Worm (Caenorhabditis elegans): ENCODE measurements around the gene srbc-25.

DNA sequence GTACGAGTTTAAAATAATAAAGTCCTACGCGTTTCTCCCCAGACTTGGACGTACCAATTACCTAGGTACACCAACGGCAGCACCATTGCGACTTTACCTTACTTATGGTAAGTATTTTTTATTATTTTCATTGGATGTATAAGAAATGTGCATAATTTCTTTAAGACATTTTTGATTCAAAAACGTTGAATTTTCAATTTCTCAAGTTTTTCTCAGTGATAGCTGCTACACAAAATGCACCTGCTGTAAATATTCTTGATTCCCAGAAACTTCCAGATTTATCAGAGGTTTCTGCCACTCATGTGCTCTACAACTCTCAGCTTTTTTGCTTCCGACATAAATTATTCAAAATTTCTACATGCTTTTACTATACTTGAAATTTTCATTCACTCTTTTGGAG lies 8.2 kb downstream of the srbc-25 start, which contains the start of gene srh-159:
- TF ChIP-seq ceh-28 (tag; optimal IDR thresholded peaks at IDR 0.05) (no peak), snpc-4 (tag; optimal IDR thresholded peaks at IDR 0.05) (no peak), nhr-77 (tag; optimal IDR thresholded peaks at IDR 0.05) (no peak), pqm-1 (tag; optimal IDR thresholded peaks at IDR 0.05) (no peak), lin-15B (tag; optimal IDR thresholded peaks at IDR 0.05) (no peak), aly-2 (tag; optimal IDR thresholded peaks at IDR 0.05) (no peak), fos-1 (tag; optimal IDR thresholded peaks at IDR 0.05) (no peak), jun-1 (tag; optimal IDR thresholded peaks at IDR 0.05) (no peak), zag-1 (tag; optimal IDR thresholded peaks at IDR 0.05) (no peak), ZK546.5 (tag; optimal IDR thresholded peaks at IDR 0.05) (no peak), sea-2 (GFP tag; optimal IDR thresholded peaks at IDR 0.05) (no peak), lin-39 (tag; optimal IDR thresholded peaks at IDR 0.05) (no peak), nhr-11 (tag; optimal IDR thresholded peaks at IDR 0.05) (no peak)
